Worm (Caenorhabditis elegans): Measurements from ENCODE around the gene nspc-7.
A peak's percentile ranks its signal among the peaks of the same experiment; 100 is the strongest.

Gene nspc-7

ce11 chrX:8551687-8552327 is 10.1 kb downstream of the nspc-7 start, which contains the start of gene dhhc-14:
Gene dhhc-14 (plus strand): TSS chrX:8552277.
- TF ChIP-seq sma-9 (GFP tag; optimal IDR thresholded peaks at IDR 0.05) (peak; percentile 12), sma-9 (tag; optimal IDR thresholded peaks at IDR 0.05) (no peak), zag-1 (tag; optimal IDR thresholded peaks at IDR 0.05) (peak; percentile 66), mdl-1 (tag; optimal IDR thresholded peaks at IDR 0.05) (peak in 1 of 2 experiments; percentile 69), lsy-2 (tag; optimal IDR thresholded peaks at IDR 0.05) (peak in 1 of 2 experiments; percentile 49), C34F6.9 (tag; optimal IDR thresholded peaks at IDR 0.05) (peak; percentile 66), nhr-129 (tag; optimal IDR thresholded peaks at IDR 0.05) (peak; percentile 76), fos-1 (tag; optimal IDR thresholded peaks at IDR 0.05) (peak; percentile 48), unc-55 (GFP tag; optimal IDR thresholded peaks at IDR 0.05) (peak; percentile 76), snpc-4 (tag; optimal IDR thresholded peaks at IDR 0.05) (peak; percentile 28), crh-2 (tag; optimal IDR thresholded peaks at IDR 0.05) (peak; percentile 46), lin-13 (GFP tag; optimal IDR thresholded peaks at IDR 0.05) (peak; percentile 42), nhr-12 (tag; optimal IDR thresholded peaks at IDR 0.05) (no peak), F13H6.1 (tag; optimal IDR thresholded peaks at IDR 0.05) (peak; percentile 52), aly-2 (tag; optimal IDR thresholded peaks at IDR 0.05) (no peak), lin-11 (tag; optimal IDR thresholded peaks at IDR 0.05) (peak; percentile 64), sem-4 (tag; optimal IDR thresholded peaks at IDR 0.05) (peak; percentile 57), ztf-1 (GFP tag; conservative IDR thresholded peaks at IDR 0.05) (no peak), ZK546.5 (tag; optimal IDR thresholded peaks at IDR 0.05) (no peak)

ce11 chrX:8554029-8554428 is 12.4 kb downstream of the nspc-7 start:
- TF ChIP-seq nhr-11 (tag; optimal IDR thresholded peaks at IDR 0.05) (no peak), ceh-16 (tag; optimal IDR thresholded peaks at IDR 0.05) (peak; percentile 45), blmp-1 (tag; optimal IDR thresholded peaks at IDR 0.05; ENCODE audit: insufficient read depth) (peak; percentile 83), lsy-2 (tag; optimal IDR thresholded peaks at IDR 0.05) (no peak), nhr-25 (tag; optimal IDR thresholded peaks at IDR 0.05) (peak; percentile 49)

ce11 chrX:8556614-8557196 is 15.0 kb downstream of the nspc-7 start, which contains the start of gene utx-1:
Gene utx-1 (plus strand): TSS chrX:8557146.
- TF ChIP-seq ztf-4 (tag; optimal IDR thresholded peaks at IDR 0.05), result no peak
- TF ChIP-seq nhr-12 (tag; optimal IDR thresholded peaks at IDR 0.05), result no peak
- no peak for TF ChIP-seq peb-1 (tag; optimal IDR thresholded peaks at IDR 0.05)
- no peak for TF ChIP-seq gmeb-1 (tag; optimal IDR thresholded peaks at IDR 0.05)
- TF ChIP-seq nhr-10 (tag; optimal IDR thresholded peaks at IDR 0.05), result no peak
- TF ChIP-seq mdl-1 (tag; optimal IDR thresholded peaks at IDR 0.05), result no peak
- TF ChIP-seq nhr-77 (tag; optimal IDR thresholded peaks at IDR 0.05), result no peak
- no peak for TF ChIP-seq ztf-11 (tag; optimal IDR thresholded peaks at IDR 0.05)
- no peak for TF ChIP-seq zag-1 (tag; optimal IDR thresholded peaks at IDR 0.05)
- no peak for TF ChIP-seq nhr-237 (tag; optimal IDR thresholded peaks at IDR 0.05)
- TF ChIP-seq blmp-1 (tag; optimal IDR thresholded peaks at IDR 0.05; ENCODE audit: insufficient read depth), result no peak
- no peak for TF ChIP-seq ama-1 (optimal IDR thresholded peaks at IDR 0.05)
- TF ChIP-seq Y55F3AM.14 (GFP tag; optimal IDR thresholded peaks at IDR 0.05), result no peak
- TF ChIP-seq nhr-11 (tag; optimal IDR thresholded peaks at IDR 0.05), result no peak
- peak; percentile 39 for TF ChIP-seq F13H6.1 (tag; optimal IDR thresholded peaks at IDR 0.05)
- TF ChIP-seq sem-4 (tag; optimal IDR thresholded peaks at IDR 0.05), result no peak
- TF ChIP-seq sma-3 (GFP tag; optimal IDR thresholded peaks at IDR 0.05), result peak; percentile 34
- TF ChIP-seq elt-3 (tag; optimal IDR thresholded peaks at IDR 0.05), result no peak
- peak; percentile 36 for TF ChIP-seq nhr-25 (tag; optimal IDR thresholded peaks at IDR 0.05)
- no peak for TF ChIP-seq fos-1 (tag; optimal IDR thresholded peaks at IDR 0.05)
- no peak for TF ChIP-seq skn-1 (tag; optimal IDR thresholded peaks at IDR 0.05)
- no peak for TF ChIP-seq nhr-21 (tag; optimal IDR thresholded peaks at IDR 0.05)
- peak; percentile 11 for TF ChIP-seq C34F6.9 (tag; optimal IDR thresholded peaks at IDR 0.05)
- no peak for TF ChIP-seq elt-1 (tag; optimal IDR thresholded peaks at IDR 0.05)
- TF ChIP-seq lin-39 (tag; optimal IDR thresholded peaks at IDR 0.05), result no peak
- no peak for TF ChIP-seq lin-13 (GFP tag; optimal IDR thresholded peaks at IDR 0.05)
- TF ChIP-seq ceh-16 (tag; optimal IDR thresholded peaks at IDR 0.05), result no peak
- no peak for TF ChIP-seq ceh-82 (tag; optimal IDR thresholded peaks at IDR 0.05)
- TF ChIP-seq alr-1 (tag; optimal IDR thresholded peaks at IDR 0.05), result no peak
- no peak for TF ChIP-seq dmd-4 (tag; optimal IDR thresholded peaks at IDR 0.05)
- no peak for TF ChIP-seq snpc-4 (tag; optimal IDR thresholded peaks at IDR 0.05)
- no peak for TF ChIP-seq mab-5 (tag; optimal IDR thresholded peaks at IDR 0.05)
- no peak for TF ChIP-seq unc-39 (tag; optimal IDR thresholded peaks at IDR 0.05)
- TF ChIP-seq unc-62 (GFP tag; optimal IDR thresholded peaks at IDR 0.05), result no peak
- TF ChIP-seq nhr-23 (tag; optimal IDR thresholded peaks at IDR 0.05), result no peak
- peak; percentile 39 for TF ChIP-seq nhr-129 (tag; optimal IDR thresholded peaks at IDR 0.05)
- TF ChIP-seq egl-27 (tag; optimal IDR thresholded peaks at IDR 0.05), result no peak
- peak; percentile 53 for TF ChIP-seq unc-55 (GFP tag; optimal IDR thresholded peaks at IDR 0.05)
- peak in 1 of 2 experiments; percentile 17 for TF ChIP-seq lsy-2 (tag; optimal IDR thresholded peaks at IDR 0.05)
- TF ChIP-seq nhr-6 (tag; optimal IDR thresholded peaks at IDR 0.05), result no peak
- no peak for TF ChIP-seq R02D3.7 (tag; optimal IDR thresholded peaks at IDR 0.05)
